Fruit fly (Drosophila melanogaster): ENCODE results near the gene Cht2.

dm6 chr3L:1710562-1710961 lies 45.2 kb downstream of the Cht2 start:
- no peak for TF ChIP-seq Clk (GFP tag; optimal IDR thresholded peaks at IDR 0.05)
- no peak for TF ChIP-seq Crg-1 (GFP tag; optimal IDR thresholded peaks at IDR 0.05)
- TF ChIP-seq kay (GFP tag; ENCODE audit: borderline replicate concordance): no peak
- no peak for TF ChIP-seq CG5204 (GFP tag; optimal IDR thresholded peaks at IDR 0.05)
- TF ChIP-seq cnc (optimal IDR thresholded peaks at IDR 0.05): no peak
- TF ChIP-seq tj (GFP tag; optimal IDR thresholded peaks at IDR 0.05): no peak
